Worm (Caenorhabditis elegans): ENCODE measurements around the gene F57G9.3.

The F57G9.3 gene

ce11 chrII:12435202-12435872 lies 25.3 kb upstream of the F57G9.3 start (continued):
- TF ChIP-seq zfp-2 (tag; optimal IDR thresholded peaks at IDR 0.05) (no peak), nhr-25 (tag; optimal IDR thresholded peaks at IDR 0.05; ENCODE audit: borderline replicate concordance, insufficient read depth) (no peak), nhr-6 (tag; optimal IDR thresholded peaks at IDR 0.05) (no peak), vab-7 (GFP tag; IDR thresholded peaks at IDR 0.05) (peak; percentile 42; the same call in 1 of the 2 replicates), mxl-3 (GFP tag; optimal IDR thresholded peaks at IDR 0.05) (no peak), unc-130 (GFP tag; optimal IDR thresholded peaks at IDR 0.05) (no peak), tag-97 (GFP tag; IDR thresholded peaks at IDR 0.05) (no peak), F10B5.3 (tag; optimal IDR thresholded peaks at IDR 0.05) (no peak), madf-5 (GFP tag; IDR thresholded peaks at IDR 0.05) (no peak), mep-1 (tag; optimal IDR thresholded peaks at IDR 0.05) (no peak), dpl-1 (GFP tag; optimal IDR thresholded peaks at IDR 0.05) (no peak), hlh-30 (tag; optimal IDR thresholded peaks at IDR 0.05; ENCODE audit: insufficient read depth) (no peak), lsy-2 (tag; optimal IDR thresholded peaks at IDR 0.05) (no peak), fos-1 (tag; optimal IDR thresholded peaks at IDR 0.05) (no peak), ceh-62 (tag; optimal IDR thresholded peaks at IDR 0.05) (no peak), nhr-42 (GFP tag; IDR thresholded peaks at IDR 0.05) (no peak), lin-29 (GFP tag; IDR thresholded peaks at IDR 0.05) (no peak), nhr-76 (tag; optimal IDR thresholded peaks at IDR 0.05) (no peak), ceh-32 (tag; optimal IDR thresholded peaks at IDR 0.05; ENCODE audit: poor library complexity) (no peak), skn-1 (tag; optimal IDR thresholded peaks at IDR 0.05) (no peak), egl-43 (GFP tag; IDR thresholded peaks at IDR 0.05) (peak; percentile 57; the same call in 1 of the 2 replicates), lim-7 (GFP tag; IDR thresholded peaks at IDR 0.05) (peak; percentile 63; the same call in 1 of the 2 replicates), D1046.2 (GFP tag; IDR thresholded peaks at IDR 0.05) (no peak), nhr-48 (tag; optimal IDR thresholded peaks at IDR 0.05) (no peak)

- TF ChIP-seq unc-62 (GFP tag; optimal IDR thresholded peaks at IDR 0.05 in 1 of 2) (peak in 1 of 2 experiments; percentile 70), unc-62 (tag; optimal IDR thresholded peaks at IDR 0.05) (no peak), daf-19 (GFP tag; conservative IDR thresholded peaks at IDR 0.05) (no peak)
Measured at ce11 chrII:12432356-12432755, 22.3 kb upstream of the F57G9.3 start, which contains the start of gene dct-12. dct-12 (minus strand) TSS chrII:12432456.

- no peak for TF ChIP-seq nhr-11 (tag; optimal IDR thresholded peaks at IDR 0.05)
- TF ChIP-seq unc-62 (GFP tag; optimal IDR thresholded peaks at IDR 0.05 in 1 of 2): peak in 1 of 2 experiments; percentile 8
- TF ChIP-seq unc-62 (tag; optimal IDR thresholded peaks at IDR 0.05): no peak
Measured at ce11 chrII:12429743-12430142, 19.7 kb upstream of the F57G9.3 start, which contains the start of gene Y57A10C.8. Y57A10C.8 (minus strand) TSS chrII:12429843.

ce11 chrII:12425644-12426222 lies 15.7 kb upstream of the F57G9.3 start, which contains the start of gene daf-22:
daf-22 (minus strand) TSS chrII:12425694.
- TF ChIP-seq nhr-77 (tag; optimal IDR thresholded peaks at IDR 0.05) (peak; percentile 72), dmd-6 (GFP tag; IDR thresholded peaks at IDR 0.05) (peak; percentile 74), mes-2 (tag; optimal IDR thresholded peaks at IDR 0.05; ENCODE audit: poor library complexity, severe bottlenecking) (peak; percentile 45), T20F7.1 (GFP tag; optimal IDR thresholded peaks at IDR 0.05) (no peak), lsy-2 (tag; optimal IDR thresholded peaks at IDR 0.05) (peak in 1 of 2 experiments; percentile 40), dve-1 (tag; optimal IDR thresholded peaks at IDR 0.05; ENCODE audit: insufficient read depth) (peak; percentile 93), pqm-1 (tag; optimal IDR thresholded peaks at IDR 0.05) (peak; percentile 76), nhr-10 (tag; optimal IDR thresholded peaks at IDR 0.05) (no peak), nhr-102 (tag; optimal IDR thresholded peaks at IDR 0.05) (peak; percentile 6), hlh-30 (tag; optimal IDR thresholded peaks at IDR 0.05; ENCODE audit: insufficient read depth) (no peak), daf-16 (GFP tag; optimal IDR thresholded peaks at IDR 0.05) (no peak), daf-16 (tag; optimal IDR thresholded peaks at IDR 0.05) (peak; percentile 75), mep-1 (tag; optimal IDR thresholded peaks at IDR 0.05) (peak; percentile 53), ces-1 (GFP tag; optimal IDR thresholded peaks at IDR 0.05) (no peak), hlh-11 (tag; optimal IDR thresholded peaks at IDR 0.05) (peak; percentile 70), lir-3 (tag; optimal IDR thresholded peaks at IDR 0.05) (no peak), cey-2 (tag; optimal IDR thresholded peaks at IDR 0.05; ENCODE audit: borderline replicate concordance, insufficient read depth) (peak; percentile 40), nhr-6 (tag; optimal IDR thresholded peaks at IDR 0.05) (peak; percentile 36), nhr-28 (tag; optimal IDR thresholded peaks at IDR 0.05) (peak; percentile 100)
